Fruit fly (Drosophila melanogaster): Measurements from ENCODE around the gene CG16824.

- TF ChIP-seq Mio (GFP tag; optimal IDR thresholded peaks at IDR 0.05) (no peak), ey (GFP tag; optimal IDR thresholded peaks at IDR 0.05) (no peak), HLH106 (tag; optimal IDR thresholded peaks at IDR 0.05) (no peak), fru (GFP tag; optimal IDR thresholded peaks at IDR 0.05) (no peak), Sp1 (GFP tag; optimal IDR thresholded peaks at IDR 0.05) (no peak)
These were observed 48.0 kb upstream of the CG16824 start for dm6 chr2L:13244759-13245308.
